Fruit fly (Drosophila melanogaster) whole organism, prepupa: Measurements from ENCODE around the gene Rsod.

Experiments
- CG3919 ChIP-seq: fragments of 200-800 bp; sonication (Bioruptor generic); optimal IDR thresholded peaks from 3 replicates; lab custom pipeline; 2016; ENCODE audit warnings: missing biosample characterization, missing genetic modification characterization
- CG6808 ChIP-seq: fragments of 200-800 bp; sonication (Bioruptor generic); optimal IDR thresholded peaks from 3 replicates; lab custom pipeline; 2017; ENCODE audit warnings: missing biosample characterization, missing genetic modification characterization, mild to moderate bottlenecking, moderate library complexity, missing genetic modification reagents
- Eip75B ChIP-seq: fragments of 200-800 bp; sonication (Bioruptor generic); optimal IDR thresholded peaks from 3 replicates; lab custom pipeline; 2016; ENCODE audit warnings: missing biosample characterization, missing genetic modification characterization
- Ets96B ChIP-seq: fragments of 200-800 bp; optimal IDR thresholded peaks from 2 replicates; lab custom pipeline; 2019; ENCODE audit warnings: missing biosample characterization, mild to moderate bottlenecking, missing genetic modification characterization, moderate library complexity
- Hr39 ChIP-seq: fragments of 200-800 bp; sonication (Bioruptor generic); optimal IDR thresholded peaks from 2 replicates; lab custom pipeline; 2016; ENCODE audit warnings: missing biosample characterization, missing genetic modification characterization
- Hr4 ChIP-seq: fragments of 200-800 bp; sonication (Bioruptor generic); optimal IDR thresholded peaks from 3 replicates; lab custom pipeline; 2016; ENCODE audit warnings: missing biosample characterization, missing genetic modification characterization
- Sox14 ChIP-seq: fragments of 200-800 bp; sonication (Bioruptor generic); optimal IDR thresholded peaks from 3 replicates; lab custom pipeline; 2016; ENCODE audit warnings: missing biosample characterization, missing genetic modification characterization
- acj6 ChIP-seq: fragments of 200-800 bp; sonication (Bioruptor generic); optimal IDR thresholded peaks from 3 replicates; lab custom pipeline; 2016; ENCODE audit warnings: missing biosample characterization, missing genetic modification characterization
- pdm3 ChIP-seq: fragments of 200-800 bp; sonication (Bioruptor generic); optimal IDR thresholded peaks from 3 replicates; lab custom pipeline; 2016; ENCODE audit warnings: missing biosample characterization, missing genetic modification characterization

dm6 chr3R:30193826-30194225, 22.8 kb upstream of the Rsod start:
- no peak for TF ChIP-seq Hr39 (GFP tag; lab: Kevin White, UChicago)
- TF ChIP-seq pdm3 (GFP tag; lab: Kevin White, UChicago) = no peak
- TF ChIP-seq Ets96B (tag; lab: Kevin White, UChicago) = no peak
- TF ChIP-seq CG3919 (GFP tag; lab: Kevin White, UChicago) = no peak
- TF ChIP-seq CG6808 = no peak
- no peak for TF ChIP-seq Sox14
- no peak for TF ChIP-seq Hr4 (GFP tag; lab: Kevin White, UChicago)
- TF ChIP-seq acj6 = no peak
- no peak for TF ChIP-seq Eip75B (GFP tag; lab: Kevin White, UChicago)
